Fruit fly (Drosophila melanogaster) whole organism, embryonic: ENCODE data around the gene CG6843.

Experiments
- Atf3 ChIP-seq: fragments of 200-800 bp; sonication (Bioruptor generic); optimal IDR thresholded peaks from 3 replicates; lab custom pipeline; 2016; ENCODE audit warnings: missing biosample characterization, missing genetic modification characterization
- Bdp1 ChIP-seq: fragments of 200-800 bp; sonication (Bioruptor generic); optimal IDR thresholded peaks from 3 replicates; lab custom pipeline; 2016; ENCODE audit warnings: missing biosample characterization, missing genetic modification characterization
- Blimp-1 ChIP-seq: fragments of 200-800 bp; sonication (Bioruptor generic); optimal IDR thresholded peaks from 3 replicates; lab custom pipeline; 2018; ENCODE audit warnings: missing biosample characterization, missing genetic modification characterization, mild to moderate bottlenecking, moderate library complexity, missing genetic modification reagents
- CG10543 ChIP-seq: fragments of 200-800 bp; sonication (Bioruptor generic); optimal IDR thresholded peaks from 3 replicates; lab custom pipeline; 2017; ENCODE audit warnings: missing biosample characterization, mild to moderate bottlenecking, missing genetic modification characterization, moderate library complexity
- CG11085 ChIP-seq: fragments of 200-800 bp; sonication (Bioruptor generic); IDR thresholded peaks from 2 replicates; pipeline ENCODE4 v1.3.6; 2022; ENCODE audit warnings: missing biosample characterization, missing genetic modification characterization
- CG11723 ChIP-seq: fragments of 200-800 bp; sonication (Bioruptor generic); optimal IDR thresholded peaks from 2 replicates; lab custom pipeline; 2017; ENCODE audit warnings: missing biosample characterization, mild to moderate bottlenecking, missing genetic modification characterization
- CG16813 ChIP-seq: fragments of 200-800 bp; sonication (Bioruptor generic); IDR thresholded peaks from 3 replicates; pipeline ENCODE4 v1.3.6; 2022; ENCODE audit warnings: missing biosample characterization, missing genetic modification characterization; ENCODE audit not compliant: partially characterized antibody
- CG17385 ChIP-seq: fragments of 200-800 bp; sonication (Bioruptor generic); optimal IDR thresholded peaks from 3 replicates; lab custom pipeline; 2018; ENCODE audit warnings: missing biosample characterization, mild to moderate bottlenecking, missing genetic modification characterization
- CG17829 ChIP-seq: fragments of 200-800 bp; optimal IDR thresholded peaks from 2 replicates; lab custom pipeline; 2019; ENCODE audit warnings: missing biosample characterization, mild to moderate bottlenecking, missing genetic modification characterization, moderate library complexity
- CG2120 ChIP-seq: fragments of 200-800 bp; sonication (Bioruptor generic); optimal IDR thresholded peaks from 3 replicates; lab custom pipeline; 2016; ENCODE audit warnings: missing biosample characterization, missing genetic modification characterization
- CG2129 ChIP-seq: fragments of 200-800 bp; sonication (Bioruptor generic); IDR thresholded peaks from 2 replicates; pipeline ENCODE4 v1.3.6; 2022; ENCODE audit warnings: missing biosample characterization, missing genetic modification characterization; ENCODE audit not compliant: partially characterized antibody
- CG31388 ChIP-seq: fragments of 200-800 bp; sonication (Bioruptor generic); optimal IDR thresholded peaks from 2 replicates; lab custom pipeline; 2016; ENCODE audit warnings: missing biosample characterization, missing genetic modification characterization
- CG3726 ChIP-seq: fragments of 200-800 bp; sonication (Bioruptor generic); IDR thresholded peaks from 3 replicates; pipeline ENCODE4, ENCODE4 v1.3.6; 2022; ENCODE audit warnings: missing biosample characterization, missing genetic modification characterization
- CG4282 ChIP-seq: fragments of 200-800 bp; sonication (Bioruptor generic); optimal IDR thresholded peaks from 2 replicates; lab custom pipeline; 2016; ENCODE audit warnings: missing biosample characterization, missing genetic modification characterization
- CG4617 ChIP-seq: fragments of 200-800 bp; sonication (Bioruptor generic); optimal IDR thresholded peaks from 3 replicates; lab custom pipeline; 2016; ENCODE audit warnings: missing biosample characterization, missing genetic modification characterization, borderline replicate concordance
- CG4730 ChIP-seq: fragments of 200-800 bp; sonication (Bioruptor generic); IDR thresholded peaks from 2 replicates; pipeline ENCODE4 v1.3.6; 2022; ENCODE audit warnings: missing biosample characterization, missing genetic modification characterization
- CG6683 ChIP-seq: fragments of 200-800 bp; sonication (Bioruptor generic); optimal IDR thresholded peaks from 2 replicates; lab custom pipeline; 2017; ENCODE audit warnings: missing biosample characterization, mild to moderate bottlenecking, missing genetic modification characterization, missing genetic modification reagents
- CG7372 ChIP-seq: fragments of 200-800 bp; sonication (Bioruptor generic); IDR thresholded peaks from 2 replicates; pipeline ENCODE4 v1.3.6; 2022; ENCODE audit warnings: missing biosample characterization, missing genetic modification characterization
- CG7786 ChIP-seq: fragments of 200-800 bp; sonication (Bioruptor generic); optimal IDR thresholded peaks from 2 replicates; lab custom pipeline; 2016; ENCODE audit warnings: missing biosample characterization, missing genetic modification characterization
- CG7963 ChIP-seq: fragments of 200-800 bp; sonication (Bioruptor generic); IDR thresholded peaks from 3 replicates; pipeline ENCODE4 v1.3.6; 2022; ENCODE audit warnings: missing biosample characterization, missing genetic modification characterization; ENCODE audit not compliant: partially characterized antibody
- CG8281 ChIP-seq: fragments of 200-800 bp; sonication (Bioruptor generic); optimal IDR thresholded peaks from 2 replicates; lab custom pipeline; 2018; ENCODE audit warnings: missing biosample characterization, mild to moderate bottlenecking, missing genetic modification characterization, moderate library complexity
- CG9797 ChIP-seq: fragments of 200-800 bp; sonication (Bioruptor generic); optimal IDR thresholded peaks from 3 replicates; lab custom pipeline; 2018; ENCODE audit warnings: missing biosample characterization, mild to moderate bottlenecking, missing genetic modification characterization
- CG9876 ChIP-seq: fragments of 200-800 bp; sonication (Bioruptor generic); optimal IDR thresholded peaks from 2 replicates; lab custom pipeline; 2016; ENCODE audit warnings: missing biosample characterization, missing genetic modification characterization
- CrebB ChIP-seq: fragments of 200-800 bp; sonication (Bioruptor generic); optimal IDR thresholded peaks from 3 replicates; lab custom pipeline; 2018; ENCODE audit warnings: missing biosample characterization, mild to moderate bottlenecking, missing genetic modification characterization
- Dbx ChIP-seq: fragments of 200-800 bp; sonication (Bioruptor generic); IDR thresholded peaks from 3 replicates; pipeline ENCODE4 v1.3.6; 2022; ENCODE audit warnings: missing biosample characterization, missing genetic modification characterization
- Dek ChIP-seq: fragments of 200-800 bp; sonication (Bioruptor generic); optimal IDR thresholded peaks from 3 replicates; lab custom pipeline; 2019; ENCODE audit warnings: missing biosample characterization, mild to moderate bottlenecking, missing genetic modification characterization, moderate library complexity
- Dip3 ChIP-seq: fragments of 200-800 bp; sonication (Bioruptor generic); optimal IDR thresholded peaks from 3 replicates; lab custom pipeline; 2016; ENCODE audit warnings: missing biosample characterization, missing genetic modification characterization
- Elba2 ChIP-seq: fragments of 200-800 bp; sonication (Bioruptor generic); optimal IDR thresholded peaks from 3 replicates; lab custom pipeline; 2016; ENCODE audit warnings: missing biosample characterization, missing genetic modification characterization
- Gsc ChIP-seq: fragments of 200-800 bp; sonication (Bioruptor generic); IDR thresholded peaks from 2 replicates; pipeline ENCODE4 v1.3.6; 2022; ENCODE audit warnings: missing biosample characterization, missing genetic modification characterization
- MTF-1 ChIP-seq: fragments of 200-800 bp; sonication (Bioruptor generic); optimal IDR thresholded peaks from 2 replicates; lab custom pipeline; 2018; ENCODE audit warnings: missing biosample characterization, mild to moderate bottlenecking, missing genetic modification characterization, borderline replicate concordance
- Mes4 ChIP-seq: fragments of 200-800 bp; sonication (Bioruptor generic); optimal IDR thresholded peaks from 2 replicates; lab custom pipeline; 2016; ENCODE audit warnings: missing biosample characterization, missing genetic modification characterization
- Neu2 ChIP-seq: fragments of 200-800 bp; sonication (Bioruptor generic); optimal IDR thresholded peaks from 3 replicates; lab custom pipeline; 2016; ENCODE audit warnings: missing biosample characterization, missing genetic modification characterization, borderline replicate concordance
- Rfx ChIP-seq: fragments of 200-800 bp; sonication (Bioruptor generic); IDR thresholded peaks from 2 replicates; pipeline ENCODE4 v1.3.6; 2022; ENCODE audit warnings: missing biosample characterization, missing genetic modification characterization
- Stat92E ChIP-seq, 3 experiments: fragments of >200 bp in 2 of 3; fragments of 200-800 bp in 1 of 3; sonication (Bioruptor generic) in 1 of 3; optimal IDR thresholded peaks; 2 replicates each; lab custom pipeline; 2017 to 2019; ENCODE audit warnings: missing biosample characterization in 3 of 3, missing genetic modification characterization in 3 of 3, mild to moderate bottlenecking in 1 of 3, moderate library complexity in 1 of 3
- bowl ChIP-seq: fragments of 200-800 bp; sonication (Bioruptor generic); IDR thresholded peaks from 2 replicates; pipeline ENCODE4 v1.3.6; 2022; ENCODE audit warnings: missing biosample characterization, missing genetic modification characterization
- en ChIP-seq: fragments of 200-800 bp; sonication (Bioruptor generic); optimal IDR thresholded peaks from 2 replicates; lab custom pipeline; 2016; ENCODE audit warnings: missing biosample characterization, missing genetic modification characterization
- esg ChIP-seq: fragments of 200-800 bp; sonication (Bioruptor generic); conservative IDR thresholded peaks from 2 replicates; pipeline ENCODE4 v1.3.6; 2022; ENCODE audit warnings: missing biosample characterization, missing genetic modification characterization
- ewg ChIP-seq: fragments of 200-800 bp; sonication (Bioruptor generic); optimal IDR thresholded peaks from 3 replicates; lab custom pipeline; 2017; ENCODE audit warnings: mild to moderate bottlenecking, missing biosample characterization, missing genetic modification reagents, missing genetic modification characterization
- fu2 ChIP-seq: fragments of 200-800 bp; sonication (Bioruptor generic); optimal IDR thresholded peaks from 2 replicates; lab custom pipeline; 2016; ENCODE audit warnings: missing biosample characterization, missing genetic modification characterization
- jigr1 ChIP-seq: fragments of 200-800 bp; sonication (Bioruptor generic); IDR thresholded peaks from 3 replicates; pipeline ENCODE4 v1.3.6; 2022; ENCODE audit warnings: missing biosample characterization, missing genetic modification characterization
- lov ChIP-seq, 2 experiments: fragments of 200-800 bp in 1 of 2; fragments of >200 bp in 1 of 2; sonication (Bioruptor generic) in 1 of 2; IDR thresholded peaks in 1 of 2; optimal IDR thresholded peaks in 1 of 2; 2 replicates in 1 of 2; 3 replicates in 1 of 2; pipeline versions ENCODE4 v1.3.6 to Lab custom; 2017 to 2022; ENCODE audit warnings: missing biosample characterization in 1 of 2, missing genetic modification characterization in 1 of 2
- nmo ChIP-seq: fragments of 200-800 bp; sonication (Bioruptor generic); optimal IDR thresholded peaks from 2 replicates; lab custom pipeline; 2018; ENCODE audit warnings: missing biosample characterization, mild to moderate bottlenecking, missing genetic modification characterization, moderate library complexity
- p53 ChIP-seq: fragments of 200-800 bp; sonication (Bioruptor generic); optimal IDR thresholded peaks from 2 replicates; lab custom pipeline; 2016; ENCODE audit warnings: missing biosample characterization, missing genetic modification characterization
- pita ChIP-seq: fragments of 200-800 bp; sonication (Bioruptor generic); optimal IDR thresholded peaks from 2 replicates; lab custom pipeline; 2017; ENCODE audit warnings: missing biosample characterization, mild to moderate bottlenecking, missing genetic modification characterization
- pzg ChIP-seq: fragments of 200-800 bp; sonication (Bioruptor generic); optimal IDR thresholded peaks from 3 replicates; lab custom pipeline; 2018; ENCODE audit warnings: missing biosample characterization, mild to moderate bottlenecking, missing genetic modification characterization, moderate library complexity
- ro ChIP-seq: fragments of 200-800 bp; sonication (Bioruptor generic); IDR thresholded peaks from 2 replicates; pipeline ENCODE4 v1.3.6; 2022; ENCODE audit warnings: missing biosample characterization, missing genetic modification characterization
- shn ChIP-seq: fragments of 200-800 bp; sonication (Bioruptor generic); optimal IDR thresholded peaks from 3 replicates; lab custom pipeline; 2016; ENCODE audit warnings: missing biosample characterization, missing genetic modification characterization
- zf30C ChIP-seq: fragments of 200-800 bp; sonication (Bioruptor generic); optimal IDR thresholded peaks from 3 replicates; lab custom pipeline; 2018; ENCODE audit warnings: missing biosample characterization, mild to moderate bottlenecking, missing genetic modification characterization

Gene CG6843

dm6 chr3L:18869035-18869826, 32.2 kb upstream of the CG6843 start, which contains the start of gene Grx1 (continued):
- no peak for TF ChIP-seq Elba2 (GFP tag; lab: Kevin White, UChicago)
- no peak for TF ChIP-seq p53 (GFP tag; lab: Kevin White, UChicago)
- TF ChIP-seq CG10543 (GFP tag; lab: Kevin White, UChicago), result peak; percentile 66
- no peak for TF ChIP-seq CG4730 (GFP tag; lab: Robert Waterston, UW)
- no peak for TF ChIP-seq en (GFP tag; lab: Kevin White, UChicago)
- peak; percentile 38 for TF ChIP-seq CrebB (tag; lab: Kevin White, UChicago)
- TF ChIP-seq ro, result no peak
- no peak for TF ChIP-seq CG7963 (GFP tag; lab: Robert Waterston, UW)
- TF ChIP-seq zf30C (GFP tag; lab: Kevin White, UChicago), result no peak
- peak; percentile 4 for TF ChIP-seq Dip3 (GFP tag; lab: Kevin White, UChicago)
- peak; percentile 53 for TF ChIP-seq Rfx
- peak; percentile 79 for TF ChIP-seq Blimp-1 (GFP tag; lab: Kevin White, UChicago)
- TF ChIP-seq bowl (GFP tag; lab: Robert Waterston, UW), result no peak
- TF ChIP-seq Mes4, result peak; percentile 38
- no peak for TF ChIP-seq ewg (GFP tag; lab: Kevin White, UChicago)
- no peak for TF ChIP-seq lov (optimal IDR thresholded peaks at IDR 0.05; lab: Kevin White, UChicago)
- no peak for TF ChIP-seq lov (GFP tag; IDR thresholded peaks at IDR 0.05; lab: Robert Waterston, UW)
- TF ChIP-seq CG8281 (tag; lab: Kevin White, UChicago), result no peak
- no peak for TF ChIP-seq CG9797 (GFP tag; lab: Kevin White, UChicago)
- TF ChIP-seq Gsc (GFP tag; lab: Robert Waterston, UW), result no peak
- no peak for TF ChIP-seq fu2
- TF ChIP-seq CG31388 (GFP tag; lab: Kevin White, UChicago), result no peak
- TF ChIP-seq Stat92E (GFP tag; optimal IDR thresholded peaks at IDR 0.05; lab: Kevin White, UChicago), result no peak
- TF ChIP-seq shn (GFP tag; lab: Kevin White, UChicago), result no peak
- TF ChIP-seq CG6683, result no peak
- TF ChIP-seq Dbx (GFP tag; lab: Robert Waterston, UW), result 0 out of 3 replicates have a peak, but pooled peaks have one; percentile 41
- TF ChIP-seq jigr1 (GFP tag; lab: Robert Waterston, UW), result no peak
- TF ChIP-seq Dek, result no peak
- TF ChIP-seq CG9876 (GFP tag; lab: Kevin White, UChicago), result no peak
- TF ChIP-seq CG17385, result peak; percentile 51
- TF ChIP-seq Atf3, result peak; percentile 8
- TF ChIP-seq CG2129, result no peak
- TF ChIP-seq CG3726 (GFP tag; lab: Robert Waterston, UW), result no peak
- peak; percentile 76 for TF ChIP-seq CG17829 (tag; lab: Kevin White, UChicago)
- peak; percentile 40 for TF ChIP-seq CG7786 (GFP tag; lab: Kevin White, UChicago)
- TF ChIP-seq CG7372 (GFP tag; lab: Robert Waterston, UW), result no peak
- peak; percentile 42 for TF ChIP-seq pzg
- no peak for TF ChIP-seq Neu2 (GFP tag; lab: Kevin White, UChicago)
- peak; percentile 54 for TF ChIP-seq CG4617 (GFP tag; lab: Kevin White, UChicago)
- TF ChIP-seq CG11723 (GFP tag; lab: Kevin White, UChicago), result no peak
- TF ChIP-seq esg (GFP tag; lab: Robert Waterston, UW), result no peak; the same call in 1 of the 2 replicates
- TF ChIP-seq Bdp1 (GFP tag; lab: Kevin White, UChicago), result peak; percentile 8
- TF ChIP-seq nmo (GFP tag; lab: Kevin White, UChicago), result peak; percentile 56
- TF ChIP-seq CG2120 (GFP tag; lab: Kevin White, UChicago), result peak; percentile 68
- no peak for TF ChIP-seq CG11085 (GFP tag; lab: Robert Waterston, UW)
- peak; percentile 10 for TF ChIP-seq CG4282 (GFP tag; lab: Kevin White, UChicago)
- no peak for TF ChIP-seq pita (GFP tag; lab: Kevin White, UChicago)
- TF ChIP-seq CG16813, result no peak
- no peak for TF ChIP-seq MTF-1 (GFP tag; lab: Kevin White, UChicago)
